Worm (Caenorhabditis elegans): ENCODE measurements around the gene cux-7.

- TF ChIP-seq snpc-4 (tag; optimal IDR thresholded peaks at IDR 0.05), result no peak
- no peak for TF ChIP-seq rnt-1 (tag; optimal IDR thresholded peaks at IDR 0.05)
- TF ChIP-seq skn-1 (tag; optimal IDR thresholded peaks at IDR 0.05), result no peak
- no peak for TF ChIP-seq tlp-1 (tag; optimal IDR thresholded peaks at IDR 0.05)
- TF ChIP-seq nhr-11 (tag; optimal IDR thresholded peaks at IDR 0.05), result no peak
- TF ChIP-seq ztf-11 (tag; optimal IDR thresholded peaks at IDR 0.05), result no peak
- TF ChIP-seq unc-86 (tag; optimal IDR thresholded peaks at IDR 0.05), result no peak
- no peak for TF ChIP-seq unc-62 (GFP tag; optimal IDR thresholded peaks at IDR 0.05)
- TF ChIP-seq nhr-77 (tag; optimal IDR thresholded peaks at IDR 0.05), result no peak
- TF ChIP-seq ceh-8 (GFP tag; optimal IDR thresholded peaks at IDR 0.05), result no peak
- TF ChIP-seq nhr-237 (tag; optimal IDR thresholded peaks at IDR 0.05), result no peak
- TF ChIP-seq lsy-2 (tag; optimal IDR thresholded peaks at IDR 0.05), result peak in 1 of 2 experiments; percentile 27
Observed at ce11 chrIII:7552859-7553258, 32.2 kb upstream of the cux-7 start.
